Fruit fly (Drosophila melanogaster): ENCODE data around the gene Mhc.

Mhc gene

dm6 chr2L:16818335-16818973, 52.1 kb downstream of the Mhc start:
- TF ChIP-seq CG1832 (GFP tag; optimal IDR thresholded peaks at IDR 0.05) (no peak), CG14050 (GFP tag; IDR thresholded peaks at IDR 0.05) (no peak), H15 (GFP tag; IDR thresholded peaks at IDR 0.05) (peak; percentile 21; the same call in 1 of the 3 replicates), CG7372 (GFP tag; IDR thresholded peaks at IDR 0.05) (no peak), Atf3 (GFP tag; optimal IDR thresholded peaks at IDR 0.05) (no peak), chif (GFP tag; optimal IDR thresholded peaks at IDR 0.05) (peak in 1 of 2 experiments; percentile 13), CG6689 (GFP tag; IDR thresholded peaks at IDR 0.05) (no peak), Sox100B (GFP tag; optimal IDR thresholded peaks at IDR 0.05) (peak; percentile 32), phol (tag; optimal IDR thresholded peaks at IDR 0.05) (peak; percentile 57), CG12659 (GFP tag; optimal IDR thresholded peaks at IDR 0.05) (peak; percentile 28), CG8388 (GFP tag; optimal IDR thresholded peaks at IDR 0.05) (peak; percentile 50), grn (GFP tag; optimal IDR thresholded peaks at IDR 0.05) (no peak), jing (GFP tag; optimal IDR thresholded peaks at IDR 0.05) (no peak), CG17568 (GFP tag; optimal IDR thresholded peaks at IDR 0.05) (no peak), CG10431 (GFP tag; optimal IDR thresholded peaks at IDR 0.05) (no peak), ind (GFP tag; optimal IDR thresholded peaks at IDR 0.05) (no peak), tna (GFP tag; IDR thresholded peaks at IDR 0.05; ENCODE audit: partially characterized antibody) (no peak), Mes4 (GFP tag; optimal IDR thresholded peaks at IDR 0.05) (no peak), pb (GFP tag; optimal IDR thresholded peaks at IDR 0.05) (no peak), bcd (GFP tag; optimal IDR thresholded peaks at IDR 0.05) (no peak), fru (optimal IDR thresholded peaks at IDR 0.05) (no peak), tio (GFP tag; optimal IDR thresholded peaks at IDR 0.05) (no peak), scrt (GFP tag; optimal IDR thresholded peaks at IDR 0.05) (no peak), dati (GFP tag; IDR thresholded peaks at IDR 0.05) (no peak), crc (GFP tag; optimal IDR thresholded peaks at IDR 0.05) (peak; percentile 21), CG2199 (GFP tag; IDR thresholded peaks at IDR 0.05) (peak; percentile 6; the same call in 1 of the 3 replicates), zen2 (GFP tag; IDR thresholded peaks at IDR 0.05; ENCODE audit: partially characterized antibody) (no peak), esg (GFP tag; conservative IDR thresholded peaks at IDR 0.05) (no peak), her (GFP tag; optimal IDR thresholded peaks at IDR 0.05) (no peak), usp (GFP tag; optimal IDR thresholded peaks at IDR 0.05) (no peak), CG1233 (GFP tag; optimal IDR thresholded peaks at IDR 0.05) (peak; percentile 33), CG8359 (GFP tag; optimal IDR thresholded peaks at IDR 0.05; ENCODE audit: borderline replicate concordance) (peak; percentile 20), bbx (GFP tag; IDR thresholded peaks at IDR 0.05; ENCODE audit: partially characterized antibody) (no peak), CG14667 (GFP tag; IDR thresholded peaks at IDR 0.05) (no peak), CG1529 (GFP tag; optimal IDR thresholded peaks at IDR 0.05) (no peak), CG8924 (tag; optimal IDR thresholded peaks at IDR 0.05) (peak; percentile 9), CG6813 (GFP tag; optimal IDR thresholded peaks at IDR 0.05) (peak; percentile 48), D19B (GFP tag; optimal IDR thresholded peaks at IDR 0.05) (no peak), CG10274 (GFP tag; optimal IDR thresholded peaks at IDR 0.05) (no peak), zf30C (GFP tag; optimal IDR thresholded peaks at IDR 0.05) (no peak), CG30403 (GFP tag; optimal IDR thresholded peaks at IDR 0.05) (peak; percentile 35), Pdp1 (GFP tag; optimal IDR thresholded peaks at IDR 0.05) (peak in 1 of 2 experiments; percentile 67), CG4424 (GFP tag; optimal IDR thresholded peaks at IDR 0.05) (peak; percentile 53), sens (GFP tag) (peak; percentile 91), CG8281 (tag; optimal IDR thresholded peaks at IDR 0.05) (no peak), CG12942 (GFP tag; optimal IDR thresholded peaks at IDR 0.05) (no peak), CG10209 (GFP tag; optimal IDR thresholded peaks at IDR 0.05) (peak; percentile 13), crol (GFP tag; IDR thresholded peaks at IDR 0.05) (no peak), pfk (GFP tag; optimal IDR thresholded peaks at IDR 0.05) (no peak), B-H1 (GFP tag; IDR thresholded peaks at IDR 0.05) (no peak)

Measured in whole organism, embryonic.